Worm (Caenorhabditis elegans): ENCODE results near the gene E02C12.8.

The E02C12.8 gene

ce11 chrV:9340318-9340717 is 33.1 kb downstream of the E02C12.8 start:
- TF ChIP-seq chd-7 (tag; optimal IDR thresholded peaks at IDR 0.05) (peak; percentile 49), nhr-80 (tag; optimal IDR thresholded peaks at IDR 0.05) (no peak), F37B4.10 (GFP tag; IDR thresholded peaks at IDR 0.05) (peak; percentile 94), mel-28 (tag; optimal IDR thresholded peaks at IDR 0.05; ENCODE audit: borderline replicate concordance) (peak; percentile 21), sptf-2 (GFP tag; optimal IDR thresholded peaks at IDR 0.05) (no peak), F57A8.1 (GFP tag; optimal IDR thresholded peaks at IDR 0.05) (no peak), C17E4.6 (GFP tag; IDR thresholded peaks at IDR 0.05) (peak; percentile 54; the same call in 1 of the 2 replicates), ztf-3 (GFP tag; optimal IDR thresholded peaks at IDR 0.05) (no peak), dox-1 (GFP tag; IDR thresholded peaks at IDR 0.05) (peak; percentile 58; the same call in 1 of the 2 replicates), lin-54 (GFP tag; optimal IDR thresholded peaks at IDR 0.05) (no peak), hsf-1 (GFP tag; IDR thresholded peaks at IDR 0.05) (peak; percentile 59; the same call in 1 of the 2 replicates), let-607 (tag; optimal IDR thresholded peaks at IDR 0.05) (no peak), B0261.1 (tag; optimal IDR thresholded peaks at IDR 0.05) (no peak), akir-1 (GFP tag; optimal IDR thresholded peaks at IDR 0.05) (no peak), lin-40 (tag; optimal IDR thresholded peaks at IDR 0.05) (no peak), ceh-27 (GFP tag; optimal IDR thresholded peaks at IDR 0.05) (no peak), nhr-27 (tag; optimal IDR thresholded peaks at IDR 0.05) (no peak), ceh-91 (GFP tag; IDR thresholded peaks at IDR 0.05) (peak; percentile 59; the same call in 1 of the 2 replicates), tlf-1 (GFP tag; optimal IDR thresholded peaks at IDR 0.05) (peak; percentile 47), pha-4 (tag; optimal IDR thresholded peaks at IDR 0.05) (no peak), lin-26 (GFP tag; IDR thresholded peaks at IDR 0.05) (peak; percentile 45), Y53F4B.3 (GFP tag; IDR thresholded peaks at IDR 0.05) (peak; percentile 36; the same call in 1 of the 2 replicates), D2030.7 (GFP tag; IDR thresholded peaks at IDR 0.05) (peak; percentile 26; the same call in 1 of the 2 replicates), somi-1 (GFP tag; optimal IDR thresholded peaks at IDR 0.05) (no peak), nhr-90 (tag; optimal IDR thresholded peaks at IDR 0.05) (no peak), hlh-12 (tag; optimal IDR thresholded peaks at IDR 0.05) (no peak), aptf-2 (GFP tag; conservative IDR thresholded peaks at IDR 0.05) (0 out of 2 replicates have a peak, but pooled peaks have one; percentile 27), fkh-3 (tag; optimal IDR thresholded peaks at IDR 0.05) (no peak), unc-62 (GFP tag; optimal IDR thresholded peaks at IDR 0.05) (no peak), B0035.1 (tag; optimal IDR thresholded peaks at IDR 0.05) (no peak), dpff-1 (tag; optimal IDR thresholded peaks at IDR 0.05) (no peak), nhr-179 (tag; optimal IDR thresholded peaks at IDR 0.05) (no peak), Y95B8A.8 (GFP tag; IDR thresholded peaks at IDR 0.05) (peak; percentile 88), ztf-6 (GFP tag; IDR thresholded peaks at IDR 0.05) (no peak), mcd-1 (GFP tag; IDR thresholded peaks at IDR 0.05) (peak; percentile 49; the same call in 1 of the 2 replicates), snpc-3.4 (tag; optimal IDR thresholded peaks at IDR 0.05) (no peak), hmg-1.2 (GFP tag; IDR thresholded peaks at IDR 0.05) (peak; percentile 62), attf-3 (GFP tag; conservative IDR thresholded peaks at IDR 0.05) (0 out of 2 replicates have a peak, but pooled peaks have one; percentile 13), hmg-20 (GFP tag; IDR thresholded peaks at IDR 0.05) (0 out of 2 replicates have a peak, but pooled peaks have one; percentile 54), die-1 (tag; optimal IDR thresholded peaks at IDR 0.05) (no peak), rec-8 (tag; optimal IDR thresholded peaks at IDR 0.05) (no peak), snpc-1.3 (tag; optimal IDR thresholded peaks at IDR 0.05; ENCODE audit: insufficient read depth) (no peak), zim-3 (tag; optimal IDR thresholded peaks at IDR 0.05) (no peak), hlh-26 (GFP tag; conservative IDR thresholded peaks at IDR 0.05) (no peak), ZK185.1 (tag; optimal IDR thresholded peaks at IDR 0.05; ENCODE audit: poor library complexity, severe bottlenecking) (no peak), lin-35 (GFP tag; optimal IDR thresholded peaks at IDR 0.05) (peak in 1 of 3 experiments; percentile 49), attf-6 (GFP tag; IDR thresholded peaks at IDR 0.05) (0 out of 2 replicates have a peak, but pooled peaks have one; percentile 42)

Data from whole organism, young adult.